Fruit fly (Drosophila melanogaster) whole organism, embryonic: ENCODE results near the gene CG14613.

Source experiments
- ATbp ChIP-seq: fragments of 200-800 bp; sonication (Bioruptor generic); optimal IDR thresholded peaks from 2 replicates; lab custom pipeline; 2017; ENCODE audit warnings: missing biosample characterization, mild to moderate bottlenecking, missing genetic modification characterization, missing genetic modification reagents
- Abd-B ChIP-seq: fragments of 200-800 bp; sonication (Bioruptor generic); optimal IDR thresholded peaks from 2 replicates; lab custom pipeline; 2018; ENCODE audit warnings: missing biosample characterization, mild to moderate bottlenecking, missing genetic modification characterization, moderate library complexity
- B-H2 ChIP-seq: fragments of 200-800 bp; sonication (Bioruptor generic); optimal IDR thresholded peaks from 2 replicates; lab custom pipeline; 2018; ENCODE audit warnings: missing biosample characterization, mild to moderate bottlenecking, missing genetic modification characterization
- Bteb2 ChIP-seq: fragments of 200-800 bp; sonication (Bioruptor generic); optimal IDR thresholded peaks from 2 replicates; lab custom pipeline; 2016; ENCODE audit warnings: missing biosample characterization, missing genetic modification characterization
- CG12659 ChIP-seq: fragments of 200-800 bp; sonication (Bioruptor generic); optimal IDR thresholded peaks from 3 replicates; lab custom pipeline; 2017; ENCODE audit warnings: mild to moderate bottlenecking, missing biosample characterization, missing genetic modification reagents, missing genetic modification characterization
- CG14014 ChIP-seq: fragments of 200-800 bp; sonication (Bioruptor generic); IDR thresholded peaks from 2 replicates; pipeline ENCODE4 v1.3.6; 2022; ENCODE audit warnings: missing biosample characterization, missing genetic modification characterization
- CG14441 ChIP-seq: fragments of 200-800 bp; sonication (Bioruptor generic); IDR thresholded peaks from 2 replicates; pipeline ENCODE4 v1.3.6; 2022; ENCODE audit warnings: missing biosample characterization, missing genetic modification characterization
- CG14860 ChIP-seq: fragments of 200-800 bp; sonication (Bioruptor generic); IDR thresholded peaks from 3 replicates; pipeline ENCODE4 v1.3.6; 2022; ENCODE audit warnings: missing biosample characterization, missing genetic modification characterization; ENCODE audit not compliant: partially characterized antibody
- CG1529 ChIP-seq: fragments of 200-800 bp; sonication (Bioruptor generic); optimal IDR thresholded peaks from 3 replicates; lab custom pipeline; 2018; ENCODE audit warnings: missing biosample characterization, missing genetic modification characterization
- CG1602 ChIP-seq: fragments of 200-800 bp; sonication (Bioruptor generic); optimal IDR thresholded peaks from 3 replicates; lab custom pipeline; 2016; ENCODE audit warnings: missing biosample characterization, missing genetic modification characterization
- CG18262 ChIP-seq: fragments of 200-800 bp; optimal IDR thresholded peaks from 3 replicates; lab custom pipeline; 2019; ENCODE audit warnings: missing biosample characterization, mild to moderate bottlenecking, missing genetic modification characterization, moderate library complexity
- CG18476 ChIP-seq: fragments of 200-800 bp; sonication (Bioruptor generic); optimal IDR thresholded peaks from 2 replicates; lab custom pipeline; 2016; ENCODE audit warnings: missing biosample characterization, mild to moderate bottlenecking, missing genetic modification characterization
- CG2120 ChIP-seq: fragments of 200-800 bp; sonication (Bioruptor generic); optimal IDR thresholded peaks from 3 replicates; lab custom pipeline; 2016; ENCODE audit warnings: missing biosample characterization, missing genetic modification characterization
- CG30403 ChIP-seq: fragments of 200-800 bp; sonication (Bioruptor generic); optimal IDR thresholded peaks from 3 replicates; lab custom pipeline; 2016; ENCODE audit warnings: missing biosample characterization, missing genetic modification characterization
- CG30431 ChIP-seq: fragments of 200-800 bp; sonication (Bioruptor generic); optimal IDR thresholded peaks from 2 replicates; lab custom pipeline; 2017; ENCODE audit warnings: missing biosample characterization, missing genetic modification characterization
- CG4424 ChIP-seq: fragments of 200-800 bp; sonication (Bioruptor generic); optimal IDR thresholded peaks from 3 replicates; lab custom pipeline; 2016; ENCODE audit warnings: missing biosample characterization, missing genetic modification characterization
- CG6254 ChIP-seq: fragments of 200-800 bp; sonication (Bioruptor generic); optimal IDR thresholded peaks from 3 replicates; lab custom pipeline; 2017; ENCODE audit warnings: mild to moderate bottlenecking, missing biosample characterization, missing genetic modification reagents, missing genetic modification characterization
- CG6654 ChIP-seq: fragments of 200-800 bp; sonication (Bioruptor generic); optimal IDR thresholded peaks from 2 replicates; lab custom pipeline; 2017; ENCODE audit warnings: missing biosample characterization, mild to moderate bottlenecking, missing genetic modification characterization
- D ChIP-seq, 2 experiments: fragments of 200-800 bp in 1 of 2; fragments of >200 bp in 1 of 2; sonication (Bioruptor generic) in 1 of 2; optimal IDR thresholded peaks; 2 replicates in 1 of 2; 3 replicates in 1 of 2; lab custom pipeline; 2017; ENCODE audit warnings: mild to moderate bottlenecking in 1 of 2, missing biosample characterization in 1 of 2, missing genetic modification characterization in 1 of 2, missing genetic modification reagents in 1 of 2
- Eip74EF ChIP-seq, 2 experiments: fragments of 200-800 bp in 1 of 2; fragments of >200 bp in 1 of 2; sonication (Bioruptor generic) in 1 of 2; optimal IDR thresholded peaks; 2 replicates each; lab custom pipeline; 2017 to 2019; ENCODE audit warnings: missing biosample characterization in 2 of 2, missing genetic modification characterization in 2 of 2, mild to moderate bottlenecking in 1 of 2, moderate library complexity in 1 of 2
- H2.0 ChIP-seq: fragments of 200-800 bp; sonication (Bioruptor generic); IDR thresholded peaks from 2 replicates; pipeline ENCODE4 v1.3.6; 2022; ENCODE audit warnings: missing biosample characterization, missing genetic modification characterization
- Hr39 ChIP-seq: fragments of >200 bp; optimal IDR thresholded peaks from 2 replicates; lab custom pipeline; 2017
- Hr78 ChIP-seq, 2 experiments: fragments of 200-800 bp in 1 of 2; fragments of >200 bp in 1 of 2; sonication (Bioruptor generic) in 1 of 2; optimal IDR thresholded peaks; 2 replicates each; lab custom pipeline; 2017 to 2019; ENCODE audit warnings: missing biosample characterization in 2 of 2, missing genetic modification characterization in 2 of 2, mild to moderate bottlenecking in 1 of 2, moderate library complexity in 1 of 2
- Mrtf ChIP-seq: fragments of 200-800 bp; sonication (Bioruptor generic); IDR thresholded peaks from 3 replicates; pipeline ENCODE4 v1.3.6; 2022; ENCODE audit warnings: missing biosample characterization, missing genetic modification characterization
- Oli ChIP-seq: fragments of 200-800 bp; sonication (Bioruptor generic); optimal IDR thresholded peaks from 2 replicates; lab custom pipeline; 2018; ENCODE audit warnings: missing biosample characterization, mild to moderate bottlenecking, missing genetic modification characterization, moderate library complexity
- Pdp1 ChIP-seq, 2 experiments: fragments of 200-800 bp; sonication (Bioruptor generic); optimal IDR thresholded peaks; 3 replicates each; lab custom pipeline; 2016; ENCODE audit warnings: missing biosample characterization in 2 of 2, missing genetic modification characterization in 2 of 2, mild to moderate bottlenecking in 1 of 2, moderate library complexity in 1 of 2
- Sox100B ChIP-seq: fragments of 200-800 bp; sonication (Bioruptor generic); optimal IDR thresholded peaks from 3 replicates; lab custom pipeline; 2018; ENCODE audit warnings: missing biosample characterization, mild to moderate bottlenecking, missing genetic modification characterization
- Sox102F ChIP-seq: fragments of 200-800 bp; sonication (Bioruptor generic); optimal IDR thresholded peaks from 2 replicates; lab custom pipeline; 2018; ENCODE audit warnings: missing biosample characterization, mild to moderate bottlenecking, missing genetic modification characterization, moderate library complexity
- Stat92E ChIP-seq, 3 experiments: fragments of >200 bp in 2 of 3; fragments of 200-800 bp in 1 of 3; sonication (Bioruptor generic) in 1 of 3; optimal IDR thresholded peaks; 2 replicates each; lab custom pipeline; 2017 to 2019; ENCODE audit warnings: missing biosample characterization in 3 of 3, missing genetic modification characterization in 3 of 3, mild to moderate bottlenecking in 1 of 3, moderate library complexity in 1 of 3
- Xrp1 ChIP-seq: fragments of 200-800 bp; sonication (Bioruptor generic); IDR thresholded peaks from 2 replicates; pipeline ENCODE4 v1.3.6; 2022; ENCODE audit warnings: missing biosample characterization, missing genetic modification characterization
- ara ChIP-seq: fragments of 200-800 bp; sonication (Bioruptor generic); IDR thresholded peaks from 2 replicates; pipeline ENCODE4 v1.3.6; 2022; ENCODE audit warnings: missing biosample characterization, missing genetic modification characterization
- az2 ChIP-seq: fragments of 200-800 bp; sonication (Bioruptor generic); optimal IDR thresholded peaks from 3 replicates; lab custom pipeline; 2016; ENCODE audit warnings: missing biosample characterization, missing genetic modification characterization
- bcd ChIP-seq: fragments of 200-800 bp; sonication (Bioruptor generic); optimal IDR thresholded peaks from 2 replicates; lab custom pipeline; 2017; ENCODE audit warnings: missing biosample characterization, mild to moderate bottlenecking, missing genetic modification characterization
- bowl ChIP-seq: fragments of 200-800 bp; sonication (Bioruptor generic); IDR thresholded peaks from 2 replicates; pipeline ENCODE4 v1.3.6; 2022; ENCODE audit warnings: missing biosample characterization, missing genetic modification characterization
- cg ChIP-seq: fragments of 200-800 bp; sonication (Bioruptor generic); optimal IDR thresholded peaks from 3 replicates; lab custom pipeline; 2019; ENCODE audit warnings: missing biosample characterization, mild to moderate bottlenecking, missing genetic modification characterization, moderate library complexity
- chinmo ChIP-seq: fragments of 200-800 bp; sonication (Bioruptor generic); IDR thresholded peaks from 4 replicates; pipeline ENCODE4 v1.3.6; 2022; ENCODE audit warnings: missing biosample characterization, missing genetic modification characterization; ENCODE audit not compliant: partially characterized antibody
- disco-r ChIP-seq: fragments of 200-800 bp; sonication (Bioruptor generic); optimal IDR thresholded peaks from 2 replicates; lab custom pipeline; 2016; ENCODE audit warnings: missing biosample characterization, missing genetic modification characterization
- dmrt99B ChIP-seq: fragments of 200-800 bp; sonication (Bioruptor generic); optimal IDR thresholded peaks from 2 replicates; lab custom pipeline; 2018; ENCODE audit warnings: missing biosample characterization, mild to moderate bottlenecking, missing genetic modification characterization, moderate library complexity
- eve ChIP-seq, 2 experiments: fragments of >200 bp; optimal IDR thresholded peaks; 2 replicates each; lab custom pipeline; 2017; ENCODE audit warnings: missing biosample characterization in 2 of 2, missing genetic modification characterization in 2 of 2
- ewg ChIP-seq: fragments of 200-800 bp; sonication (Bioruptor generic); optimal IDR thresholded peaks from 3 replicates; lab custom pipeline; 2017; ENCODE audit warnings: mild to moderate bottlenecking, missing biosample characterization, missing genetic modification reagents, missing genetic modification characterization
- gem ChIP-seq: fragments of 200-800 bp; sonication (Bioruptor generic); optimal IDR thresholded peaks from 2 replicates; lab custom pipeline; 2019; ENCODE audit warnings: missing biosample characterization, mild to moderate bottlenecking, missing genetic modification characterization, moderate library complexity
- ind ChIP-seq: fragments of 200-800 bp; sonication (Bioruptor generic); optimal IDR thresholded peaks from 3 replicates; lab custom pipeline; 2016; ENCODE audit warnings: missing biosample characterization, missing genetic modification characterization
- nerfin-2 ChIP-seq: fragments of 200-800 bp; sonication (Bioruptor generic); IDR thresholded peaks from 2 replicates; pipeline ENCODE4 v1.3.6; 2022; ENCODE audit warnings: missing biosample characterization, missing genetic modification characterization; ENCODE audit not compliant: partially characterized antibody
- nmo ChIP-seq: fragments of 200-800 bp; sonication (Bioruptor generic); optimal IDR thresholded peaks from 2 replicates; lab custom pipeline; 2018; ENCODE audit warnings: missing biosample characterization, mild to moderate bottlenecking, missing genetic modification characterization, moderate library complexity
- phol ChIP-seq: fragments of 200-800 bp; sonication (Bioruptor generic); optimal IDR thresholded peaks from 3 replicates; lab custom pipeline; 2018; ENCODE audit warnings: missing biosample characterization, mild to moderate bottlenecking, missing genetic modification characterization, moderate library complexity
- ssp ChIP-seq: fragments of 200-800 bp; sonication (Bioruptor generic); IDR thresholded peaks from 2 replicates; pipeline ENCODE4 v1.3.6; 2022; ENCODE audit warnings: missing biosample characterization, missing genetic modification characterization
- tap ChIP-seq: fragments of 200-800 bp; optimal IDR thresholded peaks from 3 replicates; lab custom pipeline; 2019; ENCODE audit warnings: missing biosample characterization, mild to moderate bottlenecking, missing genetic modification characterization, moderate library complexity

The CG14613 gene

dm6 chrX:22510776-22511175, 39.0 kb upstream of the CG14613 start (continued):
- TF ChIP-seq bowl (GFP tag; lab: Robert Waterston, UW) (no peak), CG14860 (GFP tag; lab: Robert Waterston, UW) (peak; percentile 40; the same call in 2 of the 3 replicates), CG12659 (GFP tag; lab: Kevin White, UChicago) (no peak)
- TF ChIP-seq, all 482 proteins: peak for 4

- TF ChIP-seq Hr39 (lab: Kevin White, UChicago), result no peak
- TF ChIP-seq H2.0, result no peak
- 0 out of 3 replicates have a peak, but pooled peaks have one; percentile 32 for TF ChIP-seq Mrtf
- TF ChIP-seq ATbp (GFP tag; lab: Kevin White, UChicago), result peak; percentile 65
- TF ChIP-seq Eip74EF (GFP tag; optimal IDR thresholded peaks at IDR 0.05; lab: Kevin White, UChicago), result peak in 1 of 2 experiments; percentile 20
- TF ChIP-seq D (optimal IDR thresholded peaks at IDR 0.05; lab: Kevin White, UChicago), result no peak
- TF ChIP-seq D (GFP tag; optimal IDR thresholded peaks at IDR 0.05; lab: Kevin White, UChicago), result peak; percentile 34
- TF ChIP-seq eve (GFP tag; optimal IDR thresholded peaks at IDR 0.05; lab: Kevin White, UChicago), result peak in 1 of 2 experiments; percentile 40
- no peak for TF ChIP-seq B-H2 (GFP tag; lab: Kevin White, UChicago)
- peak; percentile 37 for TF ChIP-seq ind
- peak; percentile 61 for TF ChIP-seq dmrt99B (tag; lab: Kevin White, UChicago)
- peak; percentile 33 for TF ChIP-seq CG4424 (GFP tag; lab: Kevin White, UChicago)
- peak; percentile 50 for TF ChIP-seq Oli
- TF ChIP-seq Xrp1 (GFP tag; lab: Robert Waterston, UW), result peak; percentile 27; the same call in 1 of the 2 replicates
- TF ChIP-seq CG18476 (GFP tag; lab: Kevin White, UChicago), result peak; percentile 4
- peak; percentile 26 for TF ChIP-seq Sox100B (GFP tag; lab: Kevin White, UChicago)
- TF ChIP-seq Hr78 (GFP tag; optimal IDR thresholded peaks at IDR 0.05; lab: Kevin White, UChicago), result peak in 1 of 2 experiments; percentile 3
- no peak for TF ChIP-seq chinmo (GFP tag; lab: Robert Waterston, UW)
- peak; percentile 29 for TF ChIP-seq CG1529
- TF ChIP-seq Bteb2 (GFP tag; lab: Kevin White, UChicago), result no peak
- TF ChIP-seq bcd, result peak; percentile 26
- TF ChIP-seq gem (tag; lab: Kevin White, UChicago), result peak; percentile 65
- TF ChIP-seq CG18262 (tag; lab: Kevin White, UChicago), result peak; percentile 48
- peak; percentile 10 to 20 for TF ChIP-seq Pdp1 (GFP tag; optimal IDR thresholded peaks at IDR 0.05; lab: Kevin White, UChicago)
- TF ChIP-seq Abd-B (GFP tag; lab: Kevin White, UChicago), result peak; percentile 28
- peak; percentile 65 for TF ChIP-seq nmo
- no peak for TF ChIP-seq nerfin-2 (GFP tag; lab: Robert Waterston, UW)
- no peak for TF ChIP-seq CG14014 (GFP tag; lab: Robert Waterston, UW)
- peak; percentile 8 for TF ChIP-seq CG6654
- TF ChIP-seq CG2120 (GFP tag; lab: Kevin White, UChicago), result no peak
- no peak for TF ChIP-seq cg
- peak; percentile 18 for TF ChIP-seq tap
- TF ChIP-seq disco-r (GFP tag; lab: Kevin White, UChicago), result no peak
- peak; percentile 2 for TF ChIP-seq CG30431
- TF ChIP-seq ssp, result no peak
- TF ChIP-seq ara (GFP tag; lab: Robert Waterston, UW), result 0 out of 2 replicates have a peak, but pooled peaks have one; percentile 32
- TF ChIP-seq Stat92E (GFP tag; optimal IDR thresholded peaks at IDR 0.05; lab: Kevin White, UChicago), result no peak
- peak; percentile 67 for TF ChIP-seq Sox102F (GFP tag; lab: Kevin White, UChicago)
- peak; percentile 27 for TF ChIP-seq az2 (GFP tag; lab: Kevin White, UChicago)
- peak; percentile 2 for TF ChIP-seq CG1602 (GFP tag; lab: Kevin White, UChicago)
- peak; percentile 25 for TF ChIP-seq ewg (GFP tag; lab: Kevin White, UChicago)
- TF ChIP-seq phol (tag; lab: Kevin White, UChicago), result peak; percentile 58
- TF ChIP-seq CG6254 (GFP tag; lab: Kevin White, UChicago), result no peak
- peak; percentile 52 for TF ChIP-seq CG30403 (GFP tag; lab: Kevin White, UChicago)
- TF ChIP-seq CG14441 (GFP tag; lab: Robert Waterston, UW), result 0 out of 2 replicates have a peak, but pooled peaks have one; percentile 4
Observed at dm6 chrX:22509085-22509484, 37.3 kb upstream of the CG14613 start.
